Fruit fly (Drosophila melanogaster): ENCODE data around the gene RpS27.

RpS27 gene

DNA sequence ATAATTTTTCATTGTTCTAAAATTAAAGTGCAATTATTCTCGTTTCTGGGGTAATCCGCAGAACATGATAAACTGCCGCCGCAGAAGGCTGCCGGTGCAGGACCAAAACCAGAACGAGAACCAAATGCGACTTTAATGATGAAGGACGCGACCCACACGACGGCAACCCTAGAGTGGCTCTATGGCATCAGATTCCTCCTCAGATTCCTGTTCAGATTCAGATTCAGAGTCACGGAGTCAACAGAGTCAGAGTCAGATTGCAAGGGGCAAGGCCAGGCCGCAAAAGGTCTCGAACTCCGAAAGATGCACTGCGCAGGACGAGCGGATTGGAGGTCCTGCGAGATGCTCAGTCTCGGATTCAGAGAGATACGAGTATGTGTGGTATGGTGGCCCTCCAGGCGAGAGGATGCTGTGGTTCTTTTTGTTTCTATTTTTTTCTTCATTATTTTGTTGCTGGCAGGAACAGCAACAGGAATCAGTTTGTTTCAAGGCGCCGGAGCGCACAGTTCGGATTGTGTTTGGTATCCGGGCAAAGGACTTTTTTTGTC is 47.9 kb downstream of the RpS27 start, which contains the start of gene CG13654 (continued):
- TF ChIP-seq CG1602 (GFP tag; optimal IDR thresholded peaks at IDR 0.05) (no peak), Sox102F (GFP tag; optimal IDR thresholded peaks at IDR 0.05) (no peak), Spps (tag; optimal IDR thresholded peaks at IDR 0.05) (no peak), Atf6 (GFP tag; IDR thresholded peaks at IDR 0.05) (no peak), CG8089 (GFP tag; optimal IDR thresholded peaks at IDR 0.05) (no peak), btn (GFP tag; optimal IDR thresholded peaks at IDR 0.05) (no peak), gcm2 (GFP tag; optimal IDR thresholded peaks at IDR 0.05) (no peak), CG16779 (GFP tag; IDR thresholded peaks at IDR 0.05) (0 out of 2 replicates have a peak, but pooled peaks have one; percentile 44), CG13894 (tag; optimal IDR thresholded peaks at IDR 0.05) (peak; percentile 91), CG30020 (tag; optimal IDR thresholded peaks at IDR 0.05) (no peak), Trl (optimal IDR thresholded peaks at IDR 0.05) (peak in 1 of 2 experiments; percentile 27), Trl (GFP tag; optimal IDR thresholded peaks at IDR 0.05) (no peak), CG18619 (GFP tag; optimal IDR thresholded peaks at IDR 0.05) (no peak), trh (GFP tag; optimal IDR thresholded peaks at IDR 0.05) (no peak), CG15514 (GFP tag; optimal IDR thresholded peaks at IDR 0.05) (peak; percentile 23), onecut (GFP tag; IDR thresholded peaks at IDR 0.05) (no peak), row (GFP tag; IDR thresholded peaks at IDR 0.05) (no peak), CG2129 (GFP tag; IDR thresholded peaks at IDR 0.05; ENCODE audit: partially characterized antibody) (no peak), rib (GFP tag; IDR thresholded peaks at IDR 0.05) (no peak), Hmr (GFP tag; optimal IDR thresholded peaks at IDR 0.05) (no peak), NC2α (GFP tag; optimal IDR thresholded peaks at IDR 0.05) (no peak), maf-S (GFP tag; optimal IDR thresholded peaks at IDR 0.05) (no peak), CG9215 (GFP tag; IDR thresholded peaks at IDR 0.05) (no peak), seq (GFP tag; IDR thresholded peaks at IDR 0.05) (no peak), Antp (GFP tag; optimal IDR thresholded peaks at IDR 0.05) (no peak), ato (GFP tag; IDR thresholded peaks at IDR 0.05; ENCODE audit: partially characterized antibody) (no peak), CG12236 (GFP tag; optimal IDR thresholded peaks at IDR 0.05) (no peak), zen2 (GFP tag; IDR thresholded peaks at IDR 0.05; ENCODE audit: partially characterized antibody) (no peak), CG4282 (GFP tag; optimal IDR thresholded peaks at IDR 0.05) (no peak), Hand (GFP tag; optimal IDR thresholded peaks at IDR 0.05) (no peak), dan (GFP tag; IDR thresholded peaks at IDR 0.05) (0 out of 2 replicates have a peak, but pooled peaks have one; percentile 11), Fer1 (GFP tag; optimal IDR thresholded peaks at IDR 0.05) (peak; percentile 10), BEAF-32 (GFP tag; optimal IDR thresholded peaks at IDR 0.05) (no peak), amos (GFP tag; IDR thresholded peaks at IDR 0.05; ENCODE audit: partially characterized antibody) (0 out of 2 replicates have a peak, but pooled peaks have one; percentile 4), CG3995 (GFP tag; optimal IDR thresholded peaks at IDR 0.05) (no peak), CG10543 (GFP tag; optimal IDR thresholded peaks at IDR 0.05) (no peak), CG2199 (GFP tag; IDR thresholded peaks at IDR 0.05) (no peak), odd (GFP tag; optimal IDR thresholded peaks at IDR 0.05) (no peak), slou (GFP tag; optimal IDR thresholded peaks at IDR 0.05) (no peak), CG13287 (GFP tag; IDR thresholded peaks at IDR 0.05; ENCODE audit: partially characterized antibody) (no peak), Gsc (GFP tag; IDR thresholded peaks at IDR 0.05) (no peak), chinmo (GFP tag; IDR thresholded peaks at IDR 0.05; ENCODE audit: partially characterized antibody) (no peak), CG9797 (GFP tag; optimal IDR thresholded peaks at IDR 0.05) (no peak), unc-4 (GFP tag; IDR thresholded peaks at IDR 0.05; ENCODE audit: partially characterized antibody) (no peak), al (GFP tag; IDR thresholded peaks at IDR 0.05) (no peak), kay (GFP tag; optimal IDR thresholded peaks at IDR 0.05) (no peak), CG14667 (GFP tag; IDR thresholded peaks at IDR 0.05) (no peak), so (GFP tag; IDR thresholded peaks at IDR 0.05) (no peak), Abd-B (GFP tag; optimal IDR thresholded peaks at IDR 0.05) (no peak)

Measured in whole organism, embryonic.